Worm (Caenorhabditis elegans) whole organism, L3 larva: Measurements from ENCODE around the gene Y19D10B.8.

Experiments used
- ZK546.5 ChIP-seq: sonication (generic microtip); optimal IDR thresholded peaks from 2 replicates; lab custom pipeline; 2017; ENCODE audit warnings: missing biosample characterization, missing genetic modification characterization
- aly-2 ChIP-seq: fragments of 150-350 bp; optimal IDR thresholded peaks from 2 replicates; lab custom pipeline; 2014; ENCODE audit warnings: missing biosample characterization, missing genetic modification characterization
- fkh-10 ChIP-seq: sonication (generic microtip); optimal IDR thresholded peaks from 2 replicates; lab custom pipeline; 2017; ENCODE audit warnings: missing biosample characterization, missing genetic modification reagents, missing genetic modification characterization
- fkh-2 ChIP-seq: fragments of 150-350 bp; optimal IDR thresholded peaks from 2 replicates; lab custom pipeline; 2014; ENCODE audit warnings: missing biosample characterization, missing genetic modification reagents, missing genetic modification characterization
- lsy-12 ChIP-seq: sonication (generic microtip); optimal IDR thresholded peaks from 2 replicates; lab custom pipeline; 2016; ENCODE audit warnings: mild to moderate bottlenecking, missing genetic modification characterization, missing compliant biosample characterization
- nfya-1 ChIP-seq: sonication (generic microtip); optimal IDR thresholded peaks from 2 replicates; lab custom pipeline; 2017; ENCODE audit warnings: missing genetic modification characterization, mild to moderate bottlenecking, missing compliant biosample characterization, antibody characterized with exemption, moderate library complexity; ENCODE audit not compliant: insufficient read depth
- nhr-11 ChIP-seq: fragments of 150-350 bp; optimal IDR thresholded peaks from 2 replicates; lab custom pipeline; 2014; ENCODE audit warnings: missing biosample characterization, missing genetic modification characterization
- nhr-237 ChIP-seq: fragments of 150-350 bp; optimal IDR thresholded peaks from 2 replicates; lab custom pipeline; 2014; ENCODE audit warnings: missing biosample characterization, missing genetic modification characterization
- nhr-25 ChIP-seq: sonication (generic microtip); optimal IDR thresholded peaks from 2 replicates; lab custom pipeline; 2017; ENCODE audit warnings: missing biosample characterization, missing genetic modification characterization
- tbx-2 ChIP-seq: sonication (generic microtip); optimal IDR thresholded peaks from 2 replicates; lab custom pipeline; 2016; ENCODE audit warnings: mild to moderate bottlenecking, missing genetic modification characterization, missing compliant biosample characterization

DNA sequence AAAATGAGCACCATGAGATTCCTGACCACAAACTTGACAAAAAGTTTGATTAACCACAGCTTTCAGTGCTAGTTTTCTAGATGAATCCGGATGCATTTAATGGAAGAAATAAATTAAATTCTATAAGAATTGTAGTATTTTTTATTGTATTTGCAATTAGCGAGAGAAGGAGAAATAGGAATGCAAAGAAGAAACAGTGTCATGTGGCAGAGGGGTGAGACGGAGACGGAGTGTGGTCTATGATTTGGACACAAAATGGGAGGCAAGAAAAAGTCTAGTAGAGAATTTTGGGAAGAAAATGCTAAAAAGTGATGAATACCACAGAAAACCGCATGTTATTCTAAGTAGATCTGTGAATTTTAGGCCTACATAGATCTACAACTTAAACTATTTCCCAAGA is 22.8 kb downstream of the Y19D10B.8 start, which contains the start of gene nhr-59:
- TF ChIP-seq nhr-237 (tag; lab: Kevin White, UChicago) (no peak), fkh-10 (GFP tag; lab: Kevin White, UChicago) (no peak), fkh-2 (tag; lab: Kevin White, UChicago) (no peak), ZK546.5 (tag; lab: Kevin White, UChicago) (no peak), aly-2 (tag; lab: Kevin White, UChicago) (no peak), nfya-1 (tag; lab: Kevin White, UChicago) (no peak), nhr-25 (tag; lab: Kevin White, UChicago) (no peak), nhr-11 (tag; lab: Kevin White, UChicago) (no peak), lsy-12 (no peak), tbx-2 (tag; lab: Kevin White, UChicago) (no peak)
